Worm (Caenorhabditis elegans): Measurements from ENCODE around the gene F26A1.3.

F26A1.3 gene

DNA sequence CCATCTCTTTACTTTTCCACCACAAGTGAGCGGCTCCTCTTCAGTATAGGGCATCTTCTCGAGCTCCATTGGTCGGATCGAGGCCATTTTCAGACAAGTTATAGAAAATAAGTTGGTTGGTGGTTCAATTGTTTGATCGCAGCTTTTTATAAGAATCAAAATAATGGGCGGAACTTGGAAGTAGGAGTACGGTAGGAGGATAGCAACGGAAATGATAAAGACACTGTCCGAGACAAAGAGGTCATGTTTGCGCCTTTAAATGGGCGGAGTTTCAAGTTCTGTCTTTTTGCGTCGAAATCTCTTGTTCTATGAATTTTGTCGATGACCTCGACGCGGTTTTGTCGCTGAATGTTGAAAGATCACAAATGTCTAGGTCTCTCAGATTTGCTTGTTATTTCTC is 4.6 kb upstream of the F26A1.3 start, which contains the start of gene F26A1.8:
TSS of gene F26A1.8 (minus strand) at position 101 of the 400 bp plus-strand sequence.
- TF ChIP-seq unc-39 (tag; optimal IDR thresholded peaks at IDR 0.05) (no peak), nhr-23 (tag; optimal IDR thresholded peaks at IDR 0.05) (no peak), mab-5 (tag; optimal IDR thresholded peaks at IDR 0.05) (no peak), nhr-12 (tag; optimal IDR thresholded peaks at IDR 0.05) (no peak), Y55F3AM.14 (GFP tag; optimal IDR thresholded peaks at IDR 0.05) (no peak), nhr-10 (tag; optimal IDR thresholded peaks at IDR 0.05) (no peak), nhr-237 (tag; optimal IDR thresholded peaks at IDR 0.05) (no peak), peb-1 (tag; optimal IDR thresholded peaks at IDR 0.05) (no peak), sma-9 (GFP tag; optimal IDR thresholded peaks at IDR 0.05) (no peak), sma-9 (tag; optimal IDR thresholded peaks at IDR 0.05) (no peak)

DNA sequence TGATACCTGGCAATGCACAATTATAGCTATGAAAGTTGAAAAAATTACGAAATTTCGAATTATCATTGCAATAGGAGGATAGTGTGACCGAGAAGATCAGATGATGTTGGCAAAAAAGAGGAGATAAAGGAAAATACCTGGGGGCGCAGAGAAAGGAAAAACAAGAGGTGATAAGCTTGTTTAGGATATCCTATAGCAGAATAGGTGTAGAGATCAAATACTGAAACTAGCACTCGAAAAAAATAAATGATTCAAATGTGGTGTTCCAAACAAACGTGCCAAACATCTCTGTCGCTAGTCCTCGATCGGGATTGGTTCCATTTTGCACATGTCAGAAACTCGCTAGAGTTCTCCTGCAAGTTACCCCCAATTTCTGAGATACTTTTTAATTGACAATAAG is 2.7 kb downstream of the F26A1.3 start, which contains the start of gene F26A1.9:
TSS of gene F26A1.9 (minus strand) at position 101 of the 400 bp plus-strand sequence.
- TF ChIP-seq elt-1 (tag; optimal IDR thresholded peaks at IDR 0.05) (no peak), mbf-1 (tag; optimal IDR thresholded peaks at IDR 0.05) (no peak), nhr-11 (tag; optimal IDR thresholded peaks at IDR 0.05) (no peak), lsy-2 (tag; optimal IDR thresholded peaks at IDR 0.05) (no peak), lin-13 (GFP tag; optimal IDR thresholded peaks at IDR 0.05) (no peak), F13H6.1 (tag; optimal IDR thresholded peaks at IDR 0.05) (no peak), nhr-25 (tag; optimal IDR thresholded peaks at IDR 0.05) (no peak), ZK546.5 (tag; optimal IDR thresholded peaks at IDR 0.05) (no peak), ztf-4 (tag; optimal IDR thresholded peaks at IDR 0.05) (no peak), unc-62 (GFP tag; optimal IDR thresholded peaks at IDR 0.05) (no peak), ceh-16 (tag; optimal IDR thresholded peaks at IDR 0.05) (no peak), unc-55 (GFP tag; optimal IDR thresholded peaks at IDR 0.05) (no peak), C34F6.9 (tag; optimal IDR thresholded peaks at IDR 0.05) (no peak), ztf-1 (GFP tag; conservative IDR thresholded peaks at IDR 0.05) (no peak)

DNA sequence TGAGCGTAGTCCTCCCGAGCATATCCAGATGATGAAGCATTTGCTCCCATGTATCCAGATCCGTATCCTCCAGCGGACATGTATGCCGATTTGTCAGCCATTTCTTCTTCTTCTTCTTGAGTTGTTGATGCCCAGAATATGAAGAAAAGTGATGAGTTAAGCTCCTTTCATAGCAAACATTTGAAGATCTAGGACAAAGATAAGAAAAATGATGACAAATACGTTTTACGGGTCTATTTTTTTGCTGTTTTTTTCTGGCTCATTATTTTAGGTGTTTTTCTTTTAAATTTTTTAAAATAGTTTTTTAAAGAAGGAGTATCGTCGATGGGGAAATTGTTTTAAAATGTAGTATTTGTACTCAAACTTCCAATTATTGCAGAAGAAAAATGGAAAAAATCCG is 3.5 kb downstream of the F26A1.3 start, which contains the start of gene nspd-9:
TSS of gene nspd-9 (minus strand) at position 101 of the 400 bp plus-strand sequence.
- no peak for TF ChIP-seq ama-1 (optimal IDR thresholded peaks at IDR 0.05)
- TF ChIP-seq nhr-237 (tag; optimal IDR thresholded peaks at IDR 0.05): no peak
- no peak for TF ChIP-seq unc-55 (GFP tag; optimal IDR thresholded peaks at IDR 0.05)
- no peak for TF ChIP-seq fos-1 (tag; optimal IDR thresholded peaks at IDR 0.05)
- no peak for TF ChIP-seq nhr-6 (tag; optimal IDR thresholded peaks at IDR 0.05)
- TF ChIP-seq sem-4 (tag; optimal IDR thresholded peaks at IDR 0.05): no peak
- TF ChIP-seq lin-11 (tag; optimal IDR thresholded peaks at IDR 0.05): no peak
- TF ChIP-seq nhr-77 (tag; optimal IDR thresholded peaks at IDR 0.05): no peak
- no peak for TF ChIP-seq alr-1 (tag; optimal IDR thresholded peaks at IDR 0.05)
- TF ChIP-seq nhr-11 (tag; optimal IDR thresholded peaks at IDR 0.05): no peak
- no peak for TF ChIP-seq mdl-1 (tag; optimal IDR thresholded peaks at IDR 0.05)
- no peak for TF ChIP-seq ztf-4 (tag; optimal IDR thresholded peaks at IDR 0.05)
- no peak for TF ChIP-seq nhr-12 (tag; optimal IDR thresholded peaks at IDR 0.05)
- no peak for TF ChIP-seq nhr-25 (tag; optimal IDR thresholded peaks at IDR 0.05)
- no peak for TF ChIP-seq mab-5 (tag; optimal IDR thresholded peaks at IDR 0.05)
- TF ChIP-seq Y55F3AM.14 (GFP tag; optimal IDR thresholded peaks at IDR 0.05): no peak
- TF ChIP-seq nhr-23 (tag; optimal IDR thresholded peaks at IDR 0.05): no peak
- no peak for TF ChIP-seq blmp-1 (tag; optimal IDR thresholded peaks at IDR 0.05; ENCODE audit: insufficient read depth)
- TF ChIP-seq peb-1 (tag; optimal IDR thresholded peaks at IDR 0.05): no peak
- no peak for TF ChIP-seq gmeb-1 (tag; optimal IDR thresholded peaks at IDR 0.05)

DNA sequence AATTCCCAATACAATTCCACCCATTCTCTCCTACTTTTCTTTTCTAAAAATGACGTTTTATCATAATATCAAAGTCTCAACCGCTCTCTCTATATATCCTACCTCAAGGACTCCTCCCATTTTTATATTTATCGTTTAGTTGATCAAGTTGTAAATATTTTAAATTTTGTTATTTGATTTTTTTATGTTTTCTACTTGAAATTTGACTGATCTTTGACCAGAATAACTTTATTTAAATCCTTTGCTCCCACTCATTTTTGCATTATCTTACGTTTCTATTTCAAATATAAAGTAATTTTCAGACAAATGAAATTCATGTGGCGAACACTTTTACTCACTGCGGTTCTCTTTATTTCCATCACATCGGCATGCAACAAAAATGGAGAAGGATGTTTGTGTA is 10.7 kb downstream of the F26A1.3 start, which contains the start of the genes acbp-7 and F26A1.19:
TSS of gene acbp-7 (plus strand) at position 301 of the 400 bp plus-strand sequence.
TSS of gene F26A1.19 (plus strand) at position 303 of the 400 bp plus-strand sequence.
- TF ChIP-seq mdl-1 (tag; optimal IDR thresholded peaks at IDR 0.05) (no peak), nhr-6 (tag; optimal IDR thresholded peaks at IDR 0.05) (no peak), nhr-12 (tag; optimal IDR thresholded peaks at IDR 0.05) (no peak), lin-13 (GFP tag; optimal IDR thresholded peaks at IDR 0.05) (no peak)

DNA sequence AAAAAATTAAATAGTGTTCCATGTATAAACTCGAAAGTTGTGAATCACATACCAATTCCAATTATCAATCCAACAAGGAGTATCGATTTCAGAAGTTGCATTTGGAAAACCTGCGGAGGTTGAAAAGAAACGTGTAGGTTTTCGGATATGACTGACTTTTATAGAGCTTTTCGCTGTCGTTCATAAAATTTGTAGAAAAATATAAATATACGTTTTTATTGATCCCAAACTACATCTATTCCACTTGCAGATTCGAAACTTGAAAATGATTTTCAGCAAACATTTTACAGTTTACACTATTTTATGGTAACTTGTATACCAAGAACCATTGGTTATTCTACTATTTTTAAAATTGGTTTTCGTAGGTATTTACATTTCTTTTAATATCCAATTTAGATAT is 15.5 kb downstream of the F26A1.3 start, which contains the start of gene clec-156:
TSS of gene clec-156 (minus strand) at position 101 of the 400 bp plus-strand sequence.
- no peak for TF ChIP-seq nhr-10 (tag; optimal IDR thresholded peaks at IDR 0.05)
- TF ChIP-seq elt-1 (tag; optimal IDR thresholded peaks at IDR 0.05): no peak
- no peak for TF ChIP-seq ceh-82 (tag; optimal IDR thresholded peaks at IDR 0.05)
- TF ChIP-seq lsy-2 (tag; optimal IDR thresholded peaks at IDR 0.05): no peak
- no peak for TF ChIP-seq blmp-1 (tag; optimal IDR thresholded peaks at IDR 0.05; ENCODE audit: insufficient read depth)
- no peak for TF ChIP-seq mdl-1 (tag; optimal IDR thresholded peaks at IDR 0.05)
- no peak for TF ChIP-seq nhr-77 (tag; optimal IDR thresholded peaks at IDR 0.05)
- TF ChIP-seq unc-55 (GFP tag; optimal IDR thresholded peaks at IDR 0.05): no peak
- no peak for TF ChIP-seq fos-1 (tag; optimal IDR thresholded peaks at IDR 0.05)

All from whole organism, L2 larva.